Worm (Caenorhabditis elegans) whole organism, young adult: ENCODE data around the gene ceh-1.

Experiments used
- F57A8.1 ChIP-seq: fragments of 200-800 bp; sonication (Bioruptor generic); optimal IDR thresholded peaks from 2 replicates; lab custom pipeline; 2018; ENCODE audit warnings: mild to moderate bottlenecking, missing genetic modification characterization, moderate library complexity, missing compliant biosample characterization
- hsf-1 ChIP-seq: fragments of 200-800 bp; sonication (Bioruptor generic); IDR thresholded peaks from 2 replicates; pipeline ENCODE4 v1.3.6; 2022; ENCODE audit warnings: missing genetic modification reagents, missing genetic modification characterization, missing compliant biosample characterization
- lin-54 ChIP-seq: fragments of 200-800 bp; sonication (Bioruptor generic); optimal IDR thresholded peaks from 2 replicates; lab custom pipeline; 2018; ENCODE audit warnings: mild to moderate bottlenecking, missing genetic modification characterization, missing compliant biosample characterization
- madf-3 ChIP-seq: fragments of 200-800 bp; sonication (Bioruptor generic); IDR thresholded peaks from 2 replicates; pipeline ENCODE4 v1.3.6; 2022; ENCODE audit warnings: missing genetic modification reagents, missing genetic modification characterization, missing compliant biosample characterization
- mxl-1 ChIP-seq: sonication (generic microtip); optimal IDR thresholded peaks from 2 replicates; lab custom pipeline; 2016; ENCODE audit warnings: missing genetic modification characterization, missing compliant biosample characterization
- nfya-1 ChIP-seq: sonication (generic microtip); optimal IDR thresholded peaks from 2 replicates; lab custom pipeline; 2017; ENCODE audit warnings: antibody characterized with exemption, missing compliant biosample characterization, missing genetic modification characterization, borderline replicate concordance; ENCODE audit not compliant: insufficient read depth
- nhr-80 ChIP-seq: sonication (generic microtip); optimal IDR thresholded peaks from 2 replicates; lab custom pipeline; 2016; ENCODE audit warnings: missing genetic modification characterization, missing compliant biosample characterization
- unc-62 ChIP-seq: fragments of 150-350 bp; optimal IDR thresholded peaks from 2 replicates; lab custom pipeline; 2014; ENCODE audit warnings: missing biosample characterization, missing genetic modification reagents, missing genetic modification characterization

DNA sequence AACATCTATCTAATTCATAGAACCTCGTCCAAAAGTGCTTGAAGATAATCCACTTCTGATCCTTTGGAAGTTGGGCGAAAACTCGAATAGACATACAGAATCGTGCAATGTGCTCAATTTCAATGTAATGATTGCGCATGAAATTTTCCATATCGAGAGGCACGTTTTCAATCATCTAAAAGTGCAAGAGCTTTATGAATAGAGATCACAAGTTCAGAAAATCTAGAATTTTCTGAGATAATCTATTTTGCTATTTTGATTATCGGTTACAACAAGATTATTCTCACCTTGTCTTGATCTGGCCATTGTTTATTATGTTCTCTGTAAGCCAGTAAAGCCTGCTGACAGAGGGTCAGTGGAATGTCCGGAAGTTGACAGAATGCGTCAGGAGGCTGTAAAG lies 3.6 kb upstream of the ceh-1 start:
- TF ChIP-seq nfya-1 (tag; lab: Kevin White, UChicago) (no peak), lin-54 (GFP tag; lab: Kevin White, UChicago) (no peak), nhr-80 (tag; lab: Kevin White, UChicago) (no peak), hsf-1 (GFP tag; lab: Robert Waterston, UW) (no peak), unc-62 (GFP tag; lab: Kevin White, UChicago) (no peak), mxl-1 (tag; lab: Kevin White, UChicago) (no peak), madf-3 (GFP tag; lab: Robert Waterston, UW) (no peak), F57A8.1 (GFP tag; lab: Kevin White, UChicago) (no peak)
